Fruit fly (Drosophila melanogaster): ENCODE measurements around the gene CIA30.
A peak's percentile ranks its signal among the peaks of the same experiment; 100 is the strongest.

Gene CIA30

DNA sequence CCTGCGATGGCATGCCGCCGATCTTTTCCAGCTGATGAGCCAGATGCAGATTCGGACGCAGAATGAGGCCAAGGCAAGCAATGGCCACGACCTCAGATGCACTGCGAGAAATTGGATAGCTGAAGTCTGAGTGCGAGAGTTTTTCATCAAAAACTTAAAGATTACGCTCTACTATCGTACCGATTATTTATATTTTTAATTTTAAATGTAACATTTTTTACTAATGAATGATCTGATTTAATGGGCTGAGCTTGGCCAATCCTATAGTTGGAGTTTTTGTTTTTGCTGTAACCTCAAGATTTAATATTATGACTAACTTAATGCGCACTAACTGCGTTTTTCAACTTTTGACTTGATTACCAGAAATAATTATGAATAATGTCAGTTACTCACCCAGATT is 25.5 kb downstream of the CIA30 start (continued):
- TF ChIP-seq fd85E (GFP tag; optimal IDR thresholded peaks at IDR 0.05) (no peak), CG8319 (GFP tag; optimal IDR thresholded peaks at IDR 0.05) (peak; percentile 51), Eip93F (GFP tag; optimal IDR thresholded peaks at IDR 0.05) (no peak), acj6 (GFP tag; optimal IDR thresholded peaks at IDR 0.05) (peak; percentile 52), Sox14 (GFP tag; optimal IDR thresholded peaks at IDR 0.05) (no peak), Hr39 (GFP tag; optimal IDR thresholded peaks at IDR 0.05) (peak; percentile 53), CG8119 (GFP tag; IDR thresholded peaks at IDR 0.05) (0 out of 3 replicates have a peak, but pooled peaks have one; percentile 15), CG11294 (GFP tag; IDR thresholded peaks at IDR 0.05) (no peak)

DNA sequence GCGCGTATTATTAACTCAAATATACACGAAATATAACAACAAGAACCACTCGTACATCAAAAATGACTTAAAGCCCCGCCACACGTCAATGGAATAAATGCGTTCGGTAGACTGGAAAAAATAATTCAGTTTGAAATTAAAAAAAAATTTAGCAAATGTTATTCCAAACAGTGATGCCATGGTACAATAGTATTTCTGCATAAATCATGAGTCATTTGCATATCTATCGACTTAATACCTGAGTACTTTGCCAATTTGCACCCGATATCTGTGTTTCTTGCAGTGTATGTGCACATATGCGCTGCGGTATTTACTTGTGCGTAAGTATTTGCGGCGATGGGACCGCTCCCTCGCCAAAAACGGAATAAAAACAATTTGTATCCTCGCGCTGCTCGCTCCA is 26.4 kb downstream of the CIA30 start:
- TF ChIP-seq OdsH (GFP tag; optimal IDR thresholded peaks at IDR 0.05) (peak; percentile 94), Hr4 (GFP tag; optimal IDR thresholded peaks at IDR 0.05) (peak; percentile 79), svp (GFP tag) (peak; percentile 98), CG11902 (GFP tag; optimal IDR thresholded peaks at IDR 0.05) (peak; percentile 97), spab (GFP tag; optimal IDR thresholded peaks at IDR 0.05) (peak; percentile 73), Gug (GFP tag; IDR thresholded peaks at IDR 0.05) (peak; percentile 31; the same call in 1 of the 2 replicates), CG3032 (tag; optimal IDR thresholded peaks at IDR 0.05) (peak; percentile 76), topi (GFP tag; optimal IDR thresholded peaks at IDR 0.05) (peak; percentile 99), acj6 (GFP tag; optimal IDR thresholded peaks at IDR 0.05) (peak; percentile 96), CG6276 (GFP tag; optimal IDR thresholded peaks at IDR 0.05) (peak; percentile 48), Ets96B (tag; optimal IDR thresholded peaks at IDR 0.05) (peak; percentile 70), CG1621 (tag; optimal IDR thresholded peaks at IDR 0.05) (peak; percentile 72), CG31627 (GFP tag; optimal IDR thresholded peaks at IDR 0.05) (peak; percentile 99), Met (GFP tag; optimal IDR thresholded peaks at IDR 0.05) (peak; percentile 97), Sox14 (GFP tag; optimal IDR thresholded peaks at IDR 0.05) (peak; percentile 97), CG11762 (GFP tag; optimal IDR thresholded peaks at IDR 0.05; ENCODE audit: insufficient read depth) (peak; percentile 90), CG15336 (GFP tag; IDR thresholded peaks at IDR 0.05) (peak; percentile 77), CG6808 (GFP tag; optimal IDR thresholded peaks at IDR 0.05) (peak; percentile 66), pdm3 (GFP tag; optimal IDR thresholded peaks at IDR 0.05) (peak; percentile 94), CG8119 (GFP tag; IDR thresholded peaks at IDR 0.05) (peak; percentile 72; the same call in 2 of the 3 replicates), CG7368 (GFP tag; optimal IDR thresholded peaks at IDR 0.05) (peak; percentile 93), CG32006 (GFP tag; optimal IDR thresholded peaks at IDR 0.05) (peak; percentile 70), CG10669 (GFP tag; optimal IDR thresholded peaks at IDR 0.05) (peak; percentile 83), fd59A (GFP tag; optimal IDR thresholded peaks at IDR 0.05) (peak; percentile 60), vri (GFP tag; optimal IDR thresholded peaks at IDR 0.05) (peak; percentile 96), CG8632 (GFP tag; optimal IDR thresholded peaks at IDR 0.05) (peak; percentile 93), CG3919 (GFP tag; optimal IDR thresholded peaks at IDR 0.05) (peak; percentile 97), fkh (GFP tag; optimal IDR thresholded peaks at IDR 0.05) (no peak), Eip75B (GFP tag; optimal IDR thresholded peaks at IDR 0.05) (peak; percentile 93), eg (GFP tag; IDR thresholded peaks at IDR 0.05) (peak; percentile 83), Sox102F (GFP tag; optimal IDR thresholded peaks at IDR 0.05) (peak; percentile 99), Eip93F (GFP tag; optimal IDR thresholded peaks at IDR 0.05) (peak; percentile 96), net (GFP tag; optimal IDR thresholded peaks at IDR 0.05) (peak; percentile 86), CG6163 (GFP tag; IDR thresholded peaks at IDR 0.05) (peak; percentile 90), CG34406 (GFP tag; optimal IDR thresholded peaks at IDR 0.05) (peak; percentile 94), esn (GFP tag; optimal IDR thresholded peaks at IDR 0.05) (peak; percentile 99), CG6792 (GFP tag; optimal IDR thresholded peaks at IDR 0.05) (peak; percentile 95), Hr38 (GFP tag; optimal IDR thresholded peaks at IDR 0.05) (no peak), lz (GFP tag; optimal IDR thresholded peaks at IDR 0.05) (peak; percentile 98), CG6854 (GFP tag; optimal IDR thresholded peaks at IDR 0.05) (peak; percentile 96), dac (GFP tag; optimal IDR thresholded peaks at IDR 0.05) (no peak), CG16779 (tag; optimal IDR thresholded peaks at IDR 0.05) (peak; percentile 38), Sox15 (GFP tag; optimal IDR thresholded peaks at IDR 0.05) (peak; percentile 96), Lpt (GFP tag; optimal IDR thresholded peaks at IDR 0.05) (peak; percentile 67), CG4318 (GFP tag; optimal IDR thresholded peaks at IDR 0.05) (peak; percentile 22), cyc (GFP tag; optimal IDR thresholded peaks at IDR 0.05) (peak; percentile 99), fd85E (GFP tag; optimal IDR thresholded peaks at IDR 0.05) (peak; percentile 83)

All from whole organism, prepupa.